Fruit fly (Drosophila melanogaster) whole organism, adult: ENCODE results near the gene CG10863.

Source experiments
- CG12768 ChIP-seq: fragments of 200-800 bp; sonication (Bioruptor generic); optimal IDR thresholded peaks from 2 replicates; lab custom pipeline; 2017; ENCODE audit warnings: missing biosample characterization, missing genetic modification characterization, mild to moderate bottlenecking, moderate library complexity, missing genetic modification reagents
- CG14711 ChIP-seq: fragments of 200-800 bp; sonication (Bioruptor generic); optimal IDR thresholded peaks from 2 replicates; lab custom pipeline; 2018; ENCODE audit warnings: missing biosample characterization, mild to moderate bottlenecking, missing genetic modification characterization, moderate library complexity
- CG1620 ChIP-seq: fragments of 200-800 bp; sonication (Bioruptor generic); optimal IDR thresholded peaks from 2 replicates; lab custom pipeline; 2016; ENCODE audit warnings: missing biosample characterization, missing genetic modification characterization
- CG33017 ChIP-seq: fragments of 200-800 bp; sonication (Bioruptor generic); optimal IDR thresholded peaks from 2 replicates; lab custom pipeline; 2018; ENCODE audit warnings: missing biosample characterization, mild to moderate bottlenecking, missing genetic modification characterization, moderate library complexity
- CG5204 ChIP-seq: fragments of 200-800 bp; sonication (Bioruptor generic); optimal IDR thresholded peaks from 2 replicates; lab custom pipeline; 2016; ENCODE audit warnings: missing biosample characterization, missing genetic modification characterization
- CG7045 ChIP-seq: fragments of 200-800 bp; sonication (Bioruptor generic); optimal IDR thresholded peaks from 2 replicates; lab custom pipeline; 2017; ENCODE audit warnings: missing biosample characterization, mild to moderate bottlenecking, missing genetic modification characterization
- CG7101 ChIP-seq: fragments of 200-800 bp; sonication (Bioruptor generic); optimal IDR thresholded peaks from 2 replicates; lab custom pipeline; 2018; ENCODE audit warnings: missing biosample characterization, mild to moderate bottlenecking, missing genetic modification characterization, moderate library complexity
- Crg-1 ChIP-seq: fragments of 200-800 bp; sonication (Bioruptor generic); optimal IDR thresholded peaks from 2 replicates; lab custom pipeline; 2016; ENCODE audit warnings: missing biosample characterization, missing genetic modification characterization
- Hr96 ChIP-seq: fragments of 200-800 bp; sonication (Bioruptor generic); optimal IDR thresholded peaks from 2 replicates; lab custom pipeline; 2016; ENCODE audit warnings: missing biosample characterization, missing genetic modification characterization
- bab1 ChIP-seq: fragments of 200-800 bp; sonication (Bioruptor generic); optimal IDR thresholded peaks from 3 replicates; lab custom pipeline; 2019; ENCODE audit warnings: missing biosample characterization, mild to moderate bottlenecking, missing genetic modification characterization, moderate library complexity
- cnc ChIP-seq, 2 experiments: fragments of >200 bp; optimal IDR thresholded peaks; 2 replicates each; lab custom pipeline; 2017
- kay ChIP-seq: fragments of 200-800 bp; sonication (Bioruptor generic); peaks from one replicate; lab custom pipeline; 2016; ENCODE audit warnings: missing biosample characterization, missing genetic modification characterization, borderline replicate concordance
- pad ChIP-seq: fragments of 200-800 bp; sonication (Bioruptor generic); optimal IDR thresholded peaks from 3 replicates; lab custom pipeline; 2017; ENCODE audit warnings: missing biosample characterization, missing genetic modification characterization, mild to moderate bottlenecking, moderate library complexity, missing genetic modification reagents
- tj ChIP-seq: fragments of 200-800 bp; sonication (Bioruptor generic); optimal IDR thresholded peaks from 3 replicates; lab custom pipeline; 2017; ENCODE audit warnings: missing biosample characterization, mild to moderate bottlenecking, missing genetic modification characterization, moderate library complexity

- TF ChIP-seq cnc (optimal IDR thresholded peaks at IDR 0.05; lab: Kevin White, UChicago), result no peak
- no peak for TF ChIP-seq CG33017 (tag; lab: Kevin White, UChicago)
- TF ChIP-seq CG7101, result peak; percentile 25
- no peak for TF ChIP-seq CG14711 (tag; lab: Kevin White, UChicago)
- peak; percentile 65 for TF ChIP-seq kay (GFP tag; lab: Kevin White, UChicago)
- TF ChIP-seq CG7045 (GFP tag; lab: Kevin White, UChicago), result no peak
- TF ChIP-seq Hr96 (GFP tag; lab: Kevin White, UChicago), result no peak
- TF ChIP-seq tj (GFP tag; lab: Kevin White, UChicago), result no peak
- no peak for TF ChIP-seq bab1 (GFP tag; lab: Kevin White, UChicago)
- no peak for TF ChIP-seq Crg-1
- no peak for TF ChIP-seq CG12768 (GFP tag; lab: Kevin White, UChicago)
- no peak for TF ChIP-seq CG1620
- TF ChIP-seq CG5204 (GFP tag; lab: Kevin White, UChicago), result no peak
- no peak for TF ChIP-seq pad (GFP tag; lab: Kevin White, UChicago)
These were observed 9.4 kb downstream of the CG10863 start for dm6 chr3L:3932742-3933289.
